Fruit fly (Drosophila melanogaster): ENCODE data around the gene PolA1.
A peak's percentile ranks its signal among the peaks of the same experiment; 100 is the strongest.

The PolA1 gene

dm6 chr3R:21631757-21632473 is 39.6 kb downstream of the PolA1 start:
- TF ChIP-seq noc (tag; optimal IDR thresholded peaks at IDR 0.05), result no peak

DNA sequence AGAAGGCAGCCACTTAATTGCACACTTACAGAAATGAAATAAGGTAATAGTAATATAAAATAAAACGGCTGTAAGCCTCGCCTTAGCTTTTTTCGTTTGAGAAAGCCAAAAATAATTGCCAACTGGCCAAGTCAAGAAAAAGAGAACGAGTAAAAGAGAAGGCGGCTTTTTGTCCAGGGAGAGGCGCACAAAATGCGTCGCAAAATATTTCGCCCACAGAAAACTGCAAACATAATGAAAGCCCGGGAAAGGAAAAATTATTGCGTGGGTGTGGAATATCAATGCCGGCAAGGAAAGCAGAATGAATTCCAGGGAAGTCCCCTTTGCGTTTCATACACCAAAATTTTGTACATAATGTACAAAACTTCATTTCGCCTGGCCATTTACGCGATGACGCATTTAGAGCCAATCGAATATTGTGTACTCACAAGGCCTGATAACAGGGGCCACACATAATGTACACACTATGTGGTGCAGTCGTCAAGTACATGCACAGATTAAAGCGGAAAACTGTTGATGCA is 40.5 kb downstream of the PolA1 start:
- TF ChIP-seq noc (tag; optimal IDR thresholded peaks at IDR 0.05), result no peak

- TF ChIP-seq noc (tag; optimal IDR thresholded peaks at IDR 0.05), result no peak
Observed at dm6 chr3R:21630226-21630857, 41.2 kb downstream of the PolA1 start.

dm6 chr3R:21629373-21630145 is 42.0 kb downstream of the PolA1 start:
- no peak for TF ChIP-seq noc (tag; optimal IDR thresholded peaks at IDR 0.05)

DNA sequence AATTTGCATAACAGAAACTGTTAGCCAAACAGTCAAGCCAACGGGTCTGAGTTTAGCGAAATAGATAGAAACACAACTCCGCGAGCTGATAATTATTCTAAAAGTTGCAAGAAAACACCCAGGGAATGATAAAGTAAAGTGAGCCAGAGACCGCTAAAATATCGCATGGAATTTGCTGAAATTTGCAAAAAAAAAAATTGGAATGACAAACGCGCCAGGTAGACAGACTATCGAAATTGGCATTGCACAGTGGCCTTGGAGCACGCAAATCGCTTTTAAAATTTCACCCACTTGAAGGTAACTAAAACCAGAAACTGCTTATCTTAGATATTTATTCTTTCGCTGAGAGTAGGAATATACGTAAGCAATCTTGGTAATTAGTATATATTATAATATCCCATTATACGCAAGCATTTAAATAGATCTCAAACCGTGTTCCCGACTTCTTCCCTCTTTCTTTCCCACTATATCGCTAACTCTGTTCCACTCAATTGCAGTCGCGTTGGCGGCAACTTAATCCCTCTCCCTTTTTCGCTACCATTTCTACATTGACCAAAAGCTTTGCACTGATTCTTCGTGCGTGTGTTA is 43.2 kb downstream of the PolA1 start:
- no peak for TF ChIP-seq noc (tag; optimal IDR thresholded peaks at IDR 0.05)

DNA sequence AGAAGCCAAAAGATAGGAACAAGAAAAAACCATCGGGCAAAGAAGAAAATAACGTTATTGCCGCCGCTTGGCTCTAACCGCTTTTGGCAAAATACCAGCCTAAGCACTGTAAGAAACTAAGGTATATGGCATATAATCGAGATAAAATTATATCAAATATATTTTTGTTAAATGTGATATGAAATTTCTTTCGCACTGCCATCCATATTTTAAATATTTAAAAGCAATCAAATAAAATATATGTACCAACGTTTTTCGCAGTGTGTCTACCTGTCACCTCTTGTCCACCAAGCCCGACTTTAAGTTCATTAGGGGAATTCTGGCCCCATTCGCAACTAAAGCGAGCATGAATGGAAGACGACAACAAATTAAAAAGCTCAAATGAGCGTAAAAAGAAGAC is 43.8 kb downstream of the PolA1 start:
- TF ChIP-seq noc (tag; optimal IDR thresholded peaks at IDR 0.05), result peak; percentile 89

dm6 chr3R:21626103-21626897 is 45.2 kb downstream of the PolA1 start:
- no peak for TF ChIP-seq noc (tag; optimal IDR thresholded peaks at IDR 0.05)

DNA sequence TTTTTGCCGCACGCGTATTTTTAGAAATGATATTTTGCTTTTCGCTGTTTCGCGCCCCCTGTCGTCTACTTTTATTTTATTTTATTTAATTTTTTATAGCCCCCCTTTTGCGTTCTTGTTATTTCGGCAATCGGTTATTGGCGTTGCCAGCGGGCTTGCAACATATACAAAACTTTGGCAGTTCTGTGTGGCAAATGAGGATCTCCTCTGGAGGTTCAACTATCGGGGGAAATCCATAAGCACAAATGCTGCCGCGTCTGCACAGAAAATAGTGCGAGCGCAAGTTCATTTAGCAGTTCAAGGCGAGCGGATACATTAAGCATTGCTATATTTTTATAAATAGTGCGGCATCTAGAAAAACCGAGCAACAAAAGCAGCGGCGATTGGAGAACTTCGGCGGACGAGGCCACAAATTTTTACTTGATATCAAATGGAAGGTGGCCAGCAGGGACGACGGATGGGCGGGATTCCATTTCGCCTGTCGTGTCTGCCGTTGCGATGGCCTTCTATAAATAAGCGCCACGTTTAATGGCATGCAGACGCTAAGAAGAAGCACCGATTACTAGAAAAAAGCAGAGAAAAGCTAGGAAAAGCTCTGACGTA is 47.1 kb downstream of the PolA1 start:
- TF ChIP-seq noc (tag; optimal IDR thresholded peaks at IDR 0.05), result no peak

DNA sequence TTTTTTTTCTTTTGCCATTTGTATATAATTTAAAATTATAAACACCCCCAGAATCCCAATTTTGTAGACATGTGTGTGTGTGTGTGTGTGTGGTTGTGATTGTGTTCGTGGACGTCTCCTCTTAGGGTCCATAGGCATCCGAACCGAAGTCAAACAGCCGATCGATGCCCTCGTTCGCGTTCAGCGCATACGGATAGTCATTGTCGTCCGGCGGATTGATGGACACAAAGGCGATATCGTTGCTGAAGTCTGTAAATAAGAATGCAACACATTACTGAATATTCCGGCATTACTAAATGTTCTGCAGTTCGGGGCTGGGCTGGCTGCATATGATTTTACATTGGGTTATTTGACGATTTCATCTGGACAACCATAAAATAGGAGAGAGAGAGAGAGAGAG is 50.1 kb downstream of the PolA1 start:
- no peak for TF ChIP-seq noc (tag; optimal IDR thresholded peaks at IDR 0.05)

dm6 chr3R:21619745-21620144 is 51.8 kb downstream of the PolA1 start:
- TF ChIP-seq noc (tag; optimal IDR thresholded peaks at IDR 0.05), result no peak

dm6 chr3R:21619117-21619650 is 52.4 kb downstream of the PolA1 start, which contains the start of gene InR:
InR (minus strand) TSS chr3R:21619321.
- TF ChIP-seq noc (tag; optimal IDR thresholded peaks at IDR 0.05), result peak; percentile 51

DNA sequence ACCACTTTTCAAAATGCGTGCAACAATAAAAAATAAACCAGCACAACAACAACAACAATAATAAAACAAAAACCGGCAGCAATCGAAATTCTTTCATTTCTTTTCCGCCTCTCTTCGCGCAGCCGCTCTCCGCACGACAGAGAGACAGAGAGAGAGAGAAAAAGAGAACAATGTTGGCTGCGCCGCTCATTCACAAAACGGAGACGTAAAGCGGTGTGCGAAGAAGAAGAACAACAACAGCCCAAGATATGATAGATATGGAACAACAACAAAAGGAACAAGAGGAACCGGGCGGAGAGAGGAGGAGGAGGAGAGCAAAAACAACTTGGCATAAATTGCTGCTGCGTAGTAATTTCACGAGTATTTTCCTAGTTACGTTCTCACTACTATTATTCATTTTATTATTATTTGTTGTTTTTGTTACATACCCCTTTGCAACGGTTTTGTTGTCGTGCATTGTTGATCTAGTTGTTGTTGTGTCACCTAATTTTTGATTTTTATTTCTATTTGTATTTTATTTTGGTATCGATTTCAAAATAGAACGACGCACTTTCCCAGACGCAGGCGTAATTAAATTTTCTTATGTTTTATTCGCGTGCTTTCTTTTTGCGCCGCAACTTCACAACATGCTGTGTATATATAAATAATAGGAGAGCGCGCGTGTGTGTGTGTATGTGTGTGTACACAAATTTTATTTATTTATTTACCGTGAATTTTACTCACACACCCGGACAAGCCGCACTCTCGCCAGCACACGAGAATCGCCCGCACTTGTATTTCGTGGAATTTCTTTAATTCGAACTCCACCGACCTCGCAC is 53.0 kb downstream of the PolA1 start:
- TF ChIP-seq noc (tag; optimal IDR thresholded peaks at IDR 0.05), result peak; percentile 25
